Worm (Caenorhabditis elegans): ENCODE results near the gene clec-57.

DNA sequence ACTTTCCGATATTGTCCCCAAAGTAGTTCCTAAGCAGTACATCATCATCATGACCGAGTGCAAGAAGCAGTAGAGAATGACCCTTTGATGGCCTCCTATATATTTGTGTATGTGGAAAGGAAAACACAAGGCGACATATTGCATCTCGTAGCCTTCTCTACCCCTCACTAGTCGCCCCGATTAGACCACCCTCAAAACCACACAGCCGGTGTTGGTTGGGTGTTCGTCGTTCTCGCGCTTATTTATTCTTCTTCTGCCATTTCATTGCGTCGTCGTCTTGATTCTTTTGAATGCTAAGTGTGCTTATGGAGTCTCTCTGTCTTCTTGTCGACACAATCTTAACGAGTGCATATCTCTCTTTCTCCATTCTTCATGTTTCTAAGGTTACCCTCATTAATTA is 29.2 kb downstream of the clec-57 start:
- TF ChIP-seq unc-39 (tag; optimal IDR thresholded peaks at IDR 0.05) (no peak), unc-62 (GFP tag; optimal IDR thresholded peaks at IDR 0.05) (no peak), nhr-77 (tag; optimal IDR thresholded peaks at IDR 0.05) (no peak), nhr-237 (tag; optimal IDR thresholded peaks at IDR 0.05) (no peak), nhr-11 (tag; optimal IDR thresholded peaks at IDR 0.05) (no peak)
